Worm (Caenorhabditis elegans): ENCODE measurements around the gene R148.7.

R148.7 gene

ce11 chrIII:3171382-3171781, 26.8 kb downstream of the R148.7 start, which contains the start of gene R148.4:
TSS of gene R148.4 (plus strand) at chrIII:3171592.
- TF ChIP-seq nhr-43 (tag; optimal IDR thresholded peaks at IDR 0.05; ENCODE audit: poor library complexity, severe bottlenecking) (no peak), fos-1 (tag; optimal IDR thresholded peaks at IDR 0.05) (no peak), tbx-2 (tag; optimal IDR thresholded peaks at IDR 0.05) (no peak), egl-5 (tag; optimal IDR thresholded peaks at IDR 0.05) (no peak), nhr-76 (tag; optimal IDR thresholded peaks at IDR 0.05) (no peak), lin-39 (tag; optimal IDR thresholded peaks at IDR 0.05) (no peak), hmg-11 (tag; optimal IDR thresholded peaks at IDR 0.05) (no peak), nhr-67 (tag; optimal IDR thresholded peaks at IDR 0.05) (no peak), ztf-4 (tag; optimal IDR thresholded peaks at IDR 0.05) (no peak), nhr-237 (tag; optimal IDR thresholded peaks at IDR 0.05) (no peak), elt-2 (tag; optimal IDR thresholded peaks at IDR 0.05) (no peak), mml-1 (tag; optimal IDR thresholded peaks at IDR 0.05) (no peak), ceh-82 (tag; optimal IDR thresholded peaks at IDR 0.05) (no peak)

DNA sequence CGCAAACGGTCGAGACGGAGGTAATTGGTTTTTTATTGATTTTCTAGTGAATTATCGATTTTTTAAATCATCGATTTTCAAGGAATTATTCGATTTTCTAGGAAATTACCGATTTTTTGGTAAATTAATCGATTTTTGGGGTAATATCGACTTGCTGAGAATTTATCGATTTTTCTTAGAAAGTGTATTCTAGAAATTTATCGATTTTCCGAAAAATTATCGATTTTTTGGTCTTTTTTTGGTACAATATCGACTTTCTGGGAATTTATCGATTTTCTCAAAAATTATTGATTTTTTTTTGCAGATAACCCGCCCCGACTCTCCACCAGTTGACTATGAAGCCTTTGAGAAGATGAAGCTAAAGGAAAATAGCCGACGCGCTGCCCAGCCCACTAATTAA, 27.7 kb downstream of the R148.7 start:
- TF ChIP-seq ceh-28 (tag; optimal IDR thresholded peaks at IDR 0.05) (peak; percentile 97), nhr-25 (tag; optimal IDR thresholded peaks at IDR 0.05) (no peak), ZK546.5 (tag; optimal IDR thresholded peaks at IDR 0.05) (no peak)

- TF ChIP-seq mml-1 (tag; optimal IDR thresholded peaks at IDR 0.05) (no peak), ceh-82 (tag; optimal IDR thresholded peaks at IDR 0.05) (no peak), nhr-77 (tag; optimal IDR thresholded peaks at IDR 0.05) (no peak), ceh-28 (tag; optimal IDR thresholded peaks at IDR 0.05) (no peak), unc-39 (tag; optimal IDR thresholded peaks at IDR 0.05) (no peak), mdl-1 (tag; optimal IDR thresholded peaks at IDR 0.05) (no peak), ztf-4 (tag; optimal IDR thresholded peaks at IDR 0.05) (no peak), nhr-12 (tag; optimal IDR thresholded peaks at IDR 0.05) (no peak), elt-2 (tag; optimal IDR thresholded peaks at IDR 0.05) (no peak), nhr-43 (tag; optimal IDR thresholded peaks at IDR 0.05; ENCODE audit: poor library complexity, severe bottlenecking) (no peak), zag-1 (tag; optimal IDR thresholded peaks at IDR 0.05) (no peak), fos-1 (tag; optimal IDR thresholded peaks at IDR 0.05) (no peak), egl-27 (tag; optimal IDR thresholded peaks at IDR 0.05) (no peak), lin-15B (tag; optimal IDR thresholded peaks at IDR 0.05) (no peak), skn-1 (tag; optimal IDR thresholded peaks at IDR 0.05) (no peak), ztf-11 (tag; optimal IDR thresholded peaks at IDR 0.05) (no peak), aly-2 (tag; optimal IDR thresholded peaks at IDR 0.05) (no peak), egl-5 (tag; optimal IDR thresholded peaks at IDR 0.05) (no peak), ceh-16 (tag; optimal IDR thresholded peaks at IDR 0.05) (no peak), jun-1 (tag; optimal IDR thresholded peaks at IDR 0.05) (no peak)
Observed at ce11 chrIII:3169279-3169678, 28.9 kb downstream of the R148.7 start.

DNA sequence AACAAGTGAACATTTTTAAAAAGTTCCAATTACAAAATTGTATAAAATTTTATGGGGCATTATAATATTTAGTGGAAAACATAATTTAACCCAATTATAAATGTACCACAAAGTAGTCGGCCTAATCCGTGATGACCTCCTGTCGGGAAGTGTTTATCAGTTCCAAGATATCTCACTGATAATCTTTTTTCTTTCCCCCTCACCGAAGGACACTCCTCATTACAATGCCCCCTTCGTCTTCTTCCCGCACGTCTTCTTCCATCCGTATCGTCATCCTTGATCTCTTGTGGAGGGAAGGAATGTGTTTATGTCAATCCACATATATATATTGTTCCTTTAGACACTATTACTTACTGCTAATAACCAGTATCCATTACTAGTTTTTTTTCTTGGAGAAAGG, 32.9 kb downstream of the R148.7 start, which contains the start of gene R148.5:
TSS of gene R148.5 (plus strand) at position 331 of the 400 bp plus-strand sequence.
- TF ChIP-seq egl-5 (tag; optimal IDR thresholded peaks at IDR 0.05) (no peak), elt-1 (tag; optimal IDR thresholded peaks at IDR 0.05) (peak; percentile 14)

ce11 chrIII:3163448-3163847, 34.8 kb downstream of the R148.7 start:
- TF ChIP-seq egl-27 (tag; optimal IDR thresholded peaks at IDR 0.05) = no peak
- no peak for TF ChIP-seq ztf-11 (tag; optimal IDR thresholded peaks at IDR 0.05)
- no peak for TF ChIP-seq tbx-2 (tag; optimal IDR thresholded peaks at IDR 0.05)
- no peak for TF ChIP-seq nhr-77 (tag; optimal IDR thresholded peaks at IDR 0.05)
- no peak for TF ChIP-seq sea-2 (GFP tag; optimal IDR thresholded peaks at IDR 0.05)
- no peak for TF ChIP-seq R02D3.7 (tag; optimal IDR thresholded peaks at IDR 0.05)

ce11 chrIII:3161600-3161999, 36.6 kb downstream of the R148.7 start:
- TF ChIP-seq elt-2 (tag; optimal IDR thresholded peaks at IDR 0.05) (no peak), nhr-25 (tag; optimal IDR thresholded peaks at IDR 0.05) (peak; percentile 80), nhr-23 (tag; optimal IDR thresholded peaks at IDR 0.05) (peak; percentile 64)

DNA sequence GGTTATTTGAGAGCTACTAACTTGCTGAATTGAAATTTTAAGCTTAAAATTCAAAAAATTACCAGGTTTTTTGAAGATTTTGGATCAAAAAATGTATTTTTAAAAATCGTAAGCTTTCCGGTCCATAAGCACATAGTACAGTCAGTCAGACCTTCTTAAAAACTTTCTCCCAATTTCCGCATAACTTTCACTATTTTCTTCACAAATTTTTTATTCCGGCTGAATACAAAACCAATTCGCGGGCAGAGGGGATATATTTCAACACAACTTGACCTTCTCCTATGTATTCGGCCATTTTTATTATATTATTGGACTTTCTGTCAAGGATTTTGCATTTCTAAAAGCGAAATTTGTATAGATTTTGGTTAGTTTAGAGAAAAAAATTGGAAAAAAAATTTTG, 37.7 kb downstream of the R148.7 start:
- TF ChIP-seq egl-5 (tag; optimal IDR thresholded peaks at IDR 0.05) (no peak), ceh-16 (tag; optimal IDR thresholded peaks at IDR 0.05) (no peak), ZK546.5 (tag; optimal IDR thresholded peaks at IDR 0.05) (no peak), daf-12 (tag; optimal IDR thresholded peaks at IDR 0.05) (no peak), lin-39 (tag; optimal IDR thresholded peaks at IDR 0.05) (no peak), nhr-237 (tag; optimal IDR thresholded peaks at IDR 0.05) (no peak), lsy-12 (tag; optimal IDR thresholded peaks at IDR 0.05) (no peak), jun-1 (tag; optimal IDR thresholded peaks at IDR 0.05) (no peak), ztf-4 (tag; optimal IDR thresholded peaks at IDR 0.05) (no peak), mdl-1 (tag; optimal IDR thresholded peaks at IDR 0.05) (no peak), ceh-82 (tag; optimal IDR thresholded peaks at IDR 0.05) (no peak), snpc-4 (tag; optimal IDR thresholded peaks at IDR 0.05) (no peak), R02D3.7 (tag; optimal IDR thresholded peaks at IDR 0.05) (no peak), lin-15B (tag; optimal IDR thresholded peaks at IDR 0.05) (no peak), nhr-23 (tag; optimal IDR thresholded peaks at IDR 0.05) (no peak), ztf-11 (tag; optimal IDR thresholded peaks at IDR 0.05) (no peak), nfya-1 (tag; optimal IDR thresholded peaks at IDR 0.05; ENCODE audit: insufficient read depth) (no peak), unc-39 (tag; optimal IDR thresholded peaks at IDR 0.05) (no peak)

All from whole organism, L3 larva.